Fruit fly (Drosophila melanogaster) whole organism, embryonic: ENCODE results near the gene Lsp1alpha.
A peak's percentile ranks its signal among the peaks of the same experiment; 100 is the strongest.

ENCODE experiments used
- Atf3 ChIP-seq: fragments of 200-800 bp; sonication (Bioruptor generic); optimal IDR thresholded peaks from 3 replicates; lab custom pipeline; 2016; ENCODE audit warnings: missing biosample characterization, missing genetic modification characterization
- Awh ChIP-seq: fragments of 200-800 bp; sonication (Bioruptor generic); IDR thresholded peaks from 2 replicates; pipeline ENCODE4, ENCODE4 v1.3.6; 2022; ENCODE audit warnings: missing biosample characterization, missing genetic modification characterization
- CG12071 ChIP-seq: fragments of 200-800 bp; sonication (Bioruptor generic); optimal IDR thresholded peaks from 3 replicates; lab custom pipeline; 2018; ENCODE audit warnings: missing biosample characterization, mild to moderate bottlenecking, missing genetic modification characterization
- CG12391 ChIP-seq: fragments of 200-800 bp; sonication (Bioruptor generic); optimal IDR thresholded peaks from 3 replicates; lab custom pipeline; 2018; ENCODE audit warnings: missing biosample characterization, mild to moderate bottlenecking, missing genetic modification characterization, moderate library complexity
- CG13287 ChIP-seq: fragments of 200-800 bp; sonication (Bioruptor generic); IDR thresholded peaks from 2 replicates; pipeline ENCODE4 v1.3.6; 2022; ENCODE audit warnings: missing biosample characterization, missing genetic modification characterization; ENCODE audit not compliant: partially characterized antibody
- CG14710 ChIP-seq: fragments of 200-800 bp; sonication (Bioruptor generic); optimal IDR thresholded peaks from 3 replicates; lab custom pipeline; 2019; ENCODE audit warnings: missing biosample characterization, mild to moderate bottlenecking, missing genetic modification characterization, moderate library complexity
- CG1529 ChIP-seq: fragments of 200-800 bp; sonication (Bioruptor generic); optimal IDR thresholded peaks from 3 replicates; lab custom pipeline; 2018; ENCODE audit warnings: missing biosample characterization, missing genetic modification characterization
- CG15479 ChIP-seq: fragments of 200-800 bp; sonication (Bioruptor generic); optimal IDR thresholded peaks from 3 replicates; lab custom pipeline; 2019; ENCODE audit warnings: missing biosample characterization, mild to moderate bottlenecking, missing genetic modification characterization, moderate library complexity
- CG1603 ChIP-seq: fragments of 200-800 bp; sonication (Bioruptor generic); optimal IDR thresholded peaks from 2 replicates; lab custom pipeline; 2019; ENCODE audit warnings: missing biosample characterization, mild to moderate bottlenecking, missing genetic modification characterization, moderate library complexity
- CG17361 ChIP-seq: fragments of 200-800 bp; sonication (Bioruptor generic); IDR thresholded peaks from 3 replicates; pipeline ENCODE4 v1.3.6; 2022; ENCODE audit warnings: missing biosample characterization, missing genetic modification characterization
- CG18764 ChIP-seq: fragments of 200-800 bp; sonication (Bioruptor generic); optimal IDR thresholded peaks from 3 replicates; lab custom pipeline; 2016; ENCODE audit warnings: missing biosample characterization, missing genetic modification characterization
- CG2120 ChIP-seq: fragments of 200-800 bp; sonication (Bioruptor generic); optimal IDR thresholded peaks from 3 replicates; lab custom pipeline; 2016; ENCODE audit warnings: missing biosample characterization, missing genetic modification characterization
- CG2202 ChIP-seq: fragments of 200-800 bp; sonication (Bioruptor generic); optimal IDR thresholded peaks from 2 replicates; lab custom pipeline; 2018; ENCODE audit warnings: missing biosample characterization, mild to moderate bottlenecking, missing genetic modification characterization
- CG30431 ChIP-seq: fragments of 200-800 bp; sonication (Bioruptor generic); optimal IDR thresholded peaks from 2 replicates; lab custom pipeline; 2017; ENCODE audit warnings: missing biosample characterization, missing genetic modification characterization
- CG31441 ChIP-seq: fragments of 200-800 bp; sonication (Bioruptor generic); IDR thresholded peaks from 2 replicates; pipeline ENCODE4 v1.3.6; 2022; ENCODE audit warnings: missing biosample characterization, missing genetic modification characterization
- CG32532 ChIP-seq: fragments of 200-800 bp; sonication (Bioruptor generic); IDR thresholded peaks from 2 replicates; pipeline ENCODE4 v1.3.6; 2022; ENCODE audit warnings: missing biosample characterization, missing genetic modification characterization
- CG3281 ChIP-seq: fragments of 200-800 bp; sonication (Bioruptor generic); optimal IDR thresholded peaks from 3 replicates; lab custom pipeline; 2017; ENCODE audit warnings: missing biosample characterization, mild to moderate bottlenecking, missing genetic modification characterization
- CG33557 ChIP-seq: fragments of 200-800 bp; sonication (Bioruptor generic); optimal IDR thresholded peaks from 2 replicates; lab custom pipeline; 2019; ENCODE audit warnings: missing biosample characterization, mild to moderate bottlenecking, missing genetic modification characterization, moderate library complexity
- CG3838 ChIP-seq: fragments of 200-800 bp; sonication (Bioruptor generic); optimal IDR thresholded peaks from 3 replicates; lab custom pipeline; 2016; ENCODE audit warnings: missing biosample characterization, missing genetic modification characterization
- CG4282 ChIP-seq: fragments of 200-800 bp; sonication (Bioruptor generic); optimal IDR thresholded peaks from 2 replicates; lab custom pipeline; 2016; ENCODE audit warnings: missing biosample characterization, missing genetic modification characterization
- CG6765 ChIP-seq: fragments of 200-800 bp; sonication (Bioruptor generic); optimal IDR thresholded peaks from 3 replicates; lab custom pipeline; 2017; ENCODE audit warnings: missing biosample characterization, mild to moderate bottlenecking, missing genetic modification characterization
- CG8290 ChIP-seq, 3 experiments: fragments of 200-800 bp; sonication (Bioruptor generic); optimal IDR thresholded peaks; 2 replicates each; lab custom pipeline; 2016 to 2019; ENCODE audit warnings: missing biosample characterization in 3 of 3, missing genetic modification characterization in 3 of 3, mild to moderate bottlenecking in 2 of 3, moderate library complexity in 1 of 3
- CG8944 ChIP-seq: fragments of 200-800 bp; sonication (Bioruptor generic); optimal IDR thresholded peaks from 3 replicates; lab custom pipeline; 2016; ENCODE audit warnings: missing biosample characterization, missing genetic modification characterization
- CG9932 ChIP-seq: fragments of 200-800 bp; sonication (Bioruptor generic); IDR thresholded peaks from 2 replicates; pipeline ENCODE4 v1.3.6; 2022; ENCODE audit warnings: missing biosample characterization, missing genetic modification characterization
- Dref ChIP-seq: fragments of 200-800 bp; sonication (Bioruptor generic); IDR thresholded peaks from 2 replicates; pipeline ENCODE4 v1.3.6; 2022; ENCODE audit warnings: missing biosample characterization, missing genetic modification characterization
- ERR ChIP-seq: fragments of 200-800 bp; sonication (Bioruptor generic); optimal IDR thresholded peaks from 2 replicates; lab custom pipeline; 2016; ENCODE audit warnings: missing biosample characterization, missing genetic modification characterization
- Gug ChIP-seq: fragments of 200-800 bp; sonication (Bioruptor generic); IDR thresholded peaks from 4 replicates; pipeline ENCODE4 v1.3.6; 2022; ENCODE audit warnings: missing biosample characterization, missing genetic modification characterization
- Hand ChIP-seq: fragments of 200-800 bp; sonication (Bioruptor generic); optimal IDR thresholded peaks from 2 replicates; lab custom pipeline; 2017; ENCODE audit warnings: mild to moderate bottlenecking, missing biosample characterization, missing genetic modification reagents, missing genetic modification characterization
- Hmx ChIP-seq: fragments of 200-800 bp; sonication (Bioruptor generic); optimal IDR thresholded peaks from 2 replicates; lab custom pipeline; 2016; ENCODE audit warnings: missing biosample characterization, missing genetic modification characterization
- Hr3 ChIP-seq: fragments of 200-800 bp; sonication (Bioruptor generic); optimal IDR thresholded peaks from 3 replicates; lab custom pipeline; 2016; ENCODE audit warnings: missing biosample characterization, missing genetic modification characterization
- MESR4 ChIP-seq: fragments of 200-800 bp; sonication (Bioruptor generic); optimal IDR thresholded peaks from 2 replicates; lab custom pipeline; 2018; ENCODE audit warnings: missing biosample characterization, mild to moderate bottlenecking, missing genetic modification characterization, moderate library complexity
- Med ChIP-seq: fragments of 200-800 bp; sonication (Bioruptor generic); peaks from one replicate; lab custom pipeline; 2016; ENCODE audit warnings: missing biosample characterization, missing genetic modification characterization, mild to moderate bottlenecking, inconsistent platforms, moderate library complexity
- Nf-YA ChIP-seq: fragments of 200-800 bp; sonication (Bioruptor generic); IDR thresholded peaks from 2 replicates; pipeline ENCODE4 v1.3.6; 2022; ENCODE audit warnings: missing biosample characterization, missing genetic modification characterization
- NfI ChIP-seq: fragments of 200-800 bp; sonication (Bioruptor generic); optimal IDR thresholded peaks from 3 replicates; lab custom pipeline; 2018; ENCODE audit warnings: missing biosample characterization, mild to moderate bottlenecking, missing genetic modification characterization, moderate library complexity
- Oaz ChIP-seq: fragments of 200-800 bp; sonication (Bioruptor generic); IDR thresholded peaks from 2 replicates; pipeline ENCODE4 v1.3.6; 2022; ENCODE audit warnings: missing biosample characterization, missing genetic modification characterization
- Trl ChIP-seq, 3 experiments: fragments of >200 bp in 2 of 3; fragments of 200-800 bp in 1 of 3; sonication (Bioruptor generic) in 1 of 3; optimal IDR thresholded peaks; 2 replicates in 1 of 3; 3 replicates in 2 of 3; lab custom pipeline; 2016 to 2017; ENCODE audit warnings: missing biosample characterization in 1 of 3, missing genetic modification characterization in 1 of 3
- cad ChIP-seq: fragments of >200 bp; optimal IDR thresholded peaks from 2 replicates; lab custom pipeline; 2017; ENCODE audit warnings: missing biosample characterization, missing genetic modification characterization
- cato ChIP-seq: fragments of 200-800 bp; sonication (Bioruptor generic); optimal IDR thresholded peaks from 2 replicates; lab custom pipeline; 2016; ENCODE audit warnings: missing biosample characterization, missing genetic modification characterization, borderline replicate concordance
- chinmo ChIP-seq: fragments of 200-800 bp; sonication (Bioruptor generic); IDR thresholded peaks from 4 replicates; pipeline ENCODE4 v1.3.6; 2022; ENCODE audit warnings: missing biosample characterization, missing genetic modification characterization; ENCODE audit not compliant: partially characterized antibody
- exex ChIP-seq: fragments of 200-800 bp; sonication (Bioruptor generic); optimal IDR thresholded peaks from 4 replicates; lab custom pipeline; 2018; ENCODE audit warnings: missing biosample characterization, mild to moderate bottlenecking, missing genetic modification characterization, moderate library complexity
- gem ChIP-seq: fragments of 200-800 bp; sonication (Bioruptor generic); optimal IDR thresholded peaks from 2 replicates; lab custom pipeline; 2019; ENCODE audit warnings: missing biosample characterization, mild to moderate bottlenecking, missing genetic modification characterization, moderate library complexity
- gsb ChIP-seq: fragments of 200-800 bp; sonication (Bioruptor generic); IDR thresholded peaks from 2 replicates; pipeline ENCODE4 v1.3.6; 2022; ENCODE audit warnings: missing biosample characterization, missing genetic modification characterization
- org-1 ChIP-seq: fragments of 200-800 bp; sonication (Bioruptor generic); optimal IDR thresholded peaks from 2 replicates; lab custom pipeline; 2017; ENCODE audit warnings: missing biosample characterization, missing genetic modification characterization
- run ChIP-seq: fragments of 200-800 bp; sonication (Bioruptor generic); optimal IDR thresholded peaks from 3 replicates; lab custom pipeline; 2018; ENCODE audit warnings: missing biosample characterization, mild to moderate bottlenecking, missing genetic modification characterization
- shn ChIP-seq: fragments of 200-800 bp; sonication (Bioruptor generic); optimal IDR thresholded peaks from 3 replicates; lab custom pipeline; 2016; ENCODE audit warnings: missing biosample characterization, missing genetic modification characterization
- slbo ChIP-seq: fragments of 200-800 bp; sonication (Bioruptor generic); IDR thresholded peaks from 2 replicates; pipeline ENCODE4 v1.3.6; 2022; ENCODE audit warnings: missing biosample characterization, missing genetic modification characterization
- stwl ChIP-seq: fragments of 200-800 bp; sonication (Bioruptor generic); optimal IDR thresholded peaks from 3 replicates; lab custom pipeline; 2018; ENCODE audit warnings: missing biosample characterization, mild to moderate bottlenecking, missing genetic modification characterization, moderate library complexity
- vvl ChIP-seq: fragments of 200-800 bp; sonication (Bioruptor generic); IDR thresholded peaks from 2 replicates; pipeline ENCODE4 v1.3.6; 2022; ENCODE audit warnings: missing biosample characterization, missing genetic modification characterization

The Lsp1alpha gene

dm6 chrX:12510750-12511649, 20.9 kb downstream of the Lsp1alpha start (continued):
- peak; percentile 76; the same call in 1 of the 2 replicates for TF ChIP-seq CG32532 (GFP tag; lab: Robert Waterston, UW)
- peak; percentile 55 for TF ChIP-seq CG30431 (GFP tag; lab: Kevin White, UChicago)
- TF ChIP-seq CG2202 (tag; lab: Kevin White, UChicago), result peak; percentile 74
- peak; percentile 58 for TF ChIP-seq CG8290 (GFP tag; optimal IDR thresholded peaks at IDR 0.05; lab: Kevin White, UChicago)
- TF ChIP-seq CG8290 (tag; optimal IDR thresholded peaks at IDR 0.05; lab: Kevin White, UChicago), result peak in 1 of 2 experiments; percentile 15
- peak; percentile 90 for TF ChIP-seq gem
- no peak for TF ChIP-seq CG4282
- TF ChIP-seq CG1529 (GFP tag; lab: Kevin White, UChicago), result peak; percentile 68
- peak; percentile 79 for TF ChIP-seq slbo (GFP tag; lab: Robert Waterston, UW)
- no peak for TF ChIP-seq cad
- peak; percentile 71 for TF ChIP-seq Atf3 (GFP tag; lab: Kevin White, UChicago)
- TF ChIP-seq stwl (tag; lab: Kevin White, UChicago), result peak; percentile 41
- TF ChIP-seq ERR (GFP tag; lab: Kevin White, UChicago), result peak; percentile 52
- TF ChIP-seq CG12391 (tag; lab: Kevin White, UChicago), result peak; percentile 87
- TF ChIP-seq Dref, result no peak
- TF ChIP-seq org-1, result peak; percentile 70
- peak; percentile 82 for TF ChIP-seq CG33557
- TF ChIP-seq CG1603 (tag; lab: Kevin White, UChicago), result peak; percentile 81
- TF ChIP-seq shn (GFP tag; lab: Kevin White, UChicago), result no peak
- peak; percentile 92 for TF ChIP-seq Med (GFP tag; lab: Kevin White, UChicago)
- TF ChIP-seq CG8944 (GFP tag; lab: Kevin White, UChicago), result peak; percentile 54
- TF ChIP-seq Hmx (GFP tag; lab: Kevin White, UChicago), result peak; percentile 45
- peak; percentile 63 for TF ChIP-seq NfI
- TF ChIP-seq cato, result peak; percentile 63
- TF ChIP-seq CG17361 (GFP tag; lab: Robert Waterston, UW), result peak; percentile 86
- TF ChIP-seq Nf-YA (GFP tag; lab: Robert Waterston, UW), result peak; percentile 45; the same call in 1 of the 2 replicates
- no peak for TF ChIP-seq chinmo (GFP tag; lab: Robert Waterston, UW)
- TF ChIP-seq Hand (GFP tag; lab: Kevin White, UChicago), result no peak
- no peak for TF ChIP-seq CG15479 (GFP tag; lab: Kevin White, UChicago)
- no peak for TF ChIP-seq gsb (GFP tag; lab: Robert Waterston, UW)
- peak; percentile 84 for TF ChIP-seq CG31441 (GFP tag; lab: Robert Waterston, UW)
- no peak for TF ChIP-seq MESR4
- peak; percentile 59 for TF ChIP-seq CG3281 (GFP tag; lab: Kevin White, UChicago)
- peak; percentile 47; the same call in 3 of the 4 replicates for TF ChIP-seq Gug (GFP tag; lab: Robert Waterston, UW)
- no peak for TF ChIP-seq CG13287
- peak; percentile 45 for TF ChIP-seq CG12071 (GFP tag; lab: Kevin White, UChicago)
- TF ChIP-seq CG9932, result peak; percentile 61; the same call in 1 of the 2 replicates
- peak; percentile 1 for TF ChIP-seq exex (tag; lab: Kevin White, UChicago)
- TF ChIP-seq run (tag; lab: Kevin White, UChicago), result peak; percentile 34
- TF ChIP-seq CG14710, result peak; percentile 88
- TF ChIP-seq Trl (optimal IDR thresholded peaks at IDR 0.05; lab: Kevin White, UChicago), result no peak
- peak; percentile 72 for TF ChIP-seq Trl (GFP tag; optimal IDR thresholded peaks at IDR 0.05; lab: Kevin White, UChicago)
- TF ChIP-seq Oaz (GFP tag; lab: Robert Waterston, UW), result no peak
- no peak for TF ChIP-seq CG6765
- peak; percentile 81 for TF ChIP-seq Awh (GFP tag; lab: Robert Waterston, UW)
- peak; percentile 78 for TF ChIP-seq Hr3 (GFP tag; lab: Kevin White, UChicago)
- TF ChIP-seq vvl (GFP tag; lab: Robert Waterston, UW), result peak; percentile 84
- TF ChIP-seq CG3838 (GFP tag; lab: Kevin White, UChicago), result no peak
- TF ChIP-seq CG18764 (GFP tag; lab: Kevin White, UChicago), result peak; percentile 67
- peak; percentile 71 for TF ChIP-seq CG2120 (GFP tag; lab: Kevin White, UChicago)
